Fruit fly (Drosophila melanogaster) whole organism, embryonic: ENCODE results near the gene mus201.

Source experiments
- Abd-B ChIP-seq: fragments of 200-800 bp; sonication (Bioruptor generic); optimal IDR thresholded peaks from 2 replicates; lab custom pipeline; 2018; ENCODE audit warnings: missing biosample characterization, mild to moderate bottlenecking, missing genetic modification characterization, moderate library complexity
- Bgb ChIP-seq: fragments of 200-800 bp; sonication (Bioruptor generic); IDR thresholded peaks from 2 replicates; pipeline ENCODE4 v1.3.6; 2022; ENCODE audit warnings: missing biosample characterization, missing genetic modification characterization; ENCODE audit not compliant: partially characterized antibody
- Blimp-1 ChIP-seq: fragments of 200-800 bp; sonication (Bioruptor generic); optimal IDR thresholded peaks from 3 replicates; lab custom pipeline; 2018; ENCODE audit warnings: missing biosample characterization, missing genetic modification characterization, mild to moderate bottlenecking, moderate library complexity, missing genetic modification reagents
- CG10267 ChIP-seq: fragments of 200-800 bp; sonication (Bioruptor generic); optimal IDR thresholded peaks from 2 replicates; lab custom pipeline; 2018; ENCODE audit warnings: missing biosample characterization, mild to moderate bottlenecking, missing genetic modification characterization, moderate library complexity
- CG11093 ChIP-seq: fragments of 200-800 bp; sonication (Bioruptor generic); IDR thresholded peaks from 3 replicates; pipeline ENCODE4 v1.3.6; 2022; ENCODE audit warnings: missing biosample characterization, missing genetic modification characterization
- CG11723 ChIP-seq: fragments of 200-800 bp; sonication (Bioruptor generic); optimal IDR thresholded peaks from 2 replicates; lab custom pipeline; 2017; ENCODE audit warnings: missing biosample characterization, mild to moderate bottlenecking, missing genetic modification characterization
- CG12071 ChIP-seq: fragments of 200-800 bp; sonication (Bioruptor generic); optimal IDR thresholded peaks from 3 replicates; lab custom pipeline; 2018; ENCODE audit warnings: missing biosample characterization, mild to moderate bottlenecking, missing genetic modification characterization
- CG12236 ChIP-seq: fragments of 200-800 bp; sonication (Bioruptor generic); optimal IDR thresholded peaks from 2 replicates; lab custom pipeline; 2016; ENCODE audit warnings: missing biosample characterization, missing genetic modification characterization
- CG15696 ChIP-seq: fragments of 200-800 bp; sonication (Bioruptor generic); optimal IDR thresholded peaks from 2 replicates; lab custom pipeline; 2019; ENCODE audit warnings: missing biosample characterization, mild to moderate bottlenecking, missing genetic modification characterization, moderate library complexity
- CG16779 ChIP-seq: fragments of 200-800 bp; sonication (Bioruptor generic); IDR thresholded peaks from 2 replicates; pipeline ENCODE4 v1.3.6; 2022; ENCODE audit warnings: missing biosample characterization, missing genetic modification characterization
- CG18262 ChIP-seq: fragments of 200-800 bp; optimal IDR thresholded peaks from 3 replicates; lab custom pipeline; 2019; ENCODE audit warnings: missing biosample characterization, mild to moderate bottlenecking, missing genetic modification characterization, moderate library complexity
- CG2202 ChIP-seq: fragments of 200-800 bp; sonication (Bioruptor generic); optimal IDR thresholded peaks from 2 replicates; lab custom pipeline; 2018; ENCODE audit warnings: missing biosample characterization, mild to moderate bottlenecking, missing genetic modification characterization
- CG30403 ChIP-seq: fragments of 200-800 bp; sonication (Bioruptor generic); optimal IDR thresholded peaks from 3 replicates; lab custom pipeline; 2016; ENCODE audit warnings: missing biosample characterization, missing genetic modification characterization
- CG30431 ChIP-seq: fragments of 200-800 bp; sonication (Bioruptor generic); optimal IDR thresholded peaks from 2 replicates; lab custom pipeline; 2017; ENCODE audit warnings: missing biosample characterization, missing genetic modification characterization
- CG31441 ChIP-seq: fragments of 200-800 bp; sonication (Bioruptor generic); IDR thresholded peaks from 2 replicates; pipeline ENCODE4 v1.3.6; 2022; ENCODE audit warnings: missing biosample characterization, missing genetic modification characterization
- CG34224 ChIP-seq: fragments of 200-800 bp; sonication (Bioruptor generic); IDR thresholded peaks from 3 replicates; pipeline ENCODE4 v1.3.6; 2022; ENCODE audit warnings: missing biosample characterization, missing genetic modification characterization; ENCODE audit not compliant: partially characterized antibody
- CG6175 ChIP-seq: fragments of 200-800 bp; sonication (Bioruptor generic); IDR thresholded peaks from 3 replicates; pipeline ENCODE4 v1.3.6; 2022; ENCODE audit warnings: missing biosample characterization, missing genetic modification characterization
- CG7786 ChIP-seq: fragments of 200-800 bp; sonication (Bioruptor generic); optimal IDR thresholded peaks from 2 replicates; lab custom pipeline; 2016; ENCODE audit warnings: missing biosample characterization, missing genetic modification characterization
- CG8290 ChIP-seq, 3 experiments: fragments of 200-800 bp; sonication (Bioruptor generic); optimal IDR thresholded peaks; 2 replicates each; lab custom pipeline; 2016 to 2019; ENCODE audit warnings: missing biosample characterization in 3 of 3, missing genetic modification characterization in 3 of 3, mild to moderate bottlenecking in 2 of 3, moderate library complexity in 1 of 3
- CG8924 ChIP-seq: fragments of 200-800 bp; optimal IDR thresholded peaks from 3 replicates; lab custom pipeline; 2019; ENCODE audit warnings: missing biosample characterization, mild to moderate bottlenecking, missing genetic modification characterization, moderate library complexity
- Doc2 ChIP-seq: fragments of 200-800 bp; sonication (Bioruptor generic); IDR thresholded peaks from 2 replicates; pipeline ENCODE4 v1.3.6; 2022; ENCODE audit warnings: missing biosample characterization, missing genetic modification characterization
- Max ChIP-seq: fragments of 200-800 bp; sonication (Bioruptor generic); optimal IDR thresholded peaks from 2 replicates; lab custom pipeline; 2016; ENCODE audit warnings: missing biosample characterization, mild to moderate bottlenecking, missing genetic modification characterization
- Nf-YB ChIP-seq: fragments of 200-800 bp; sonication (Bioruptor generic); optimal IDR thresholded peaks from 3 replicates; lab custom pipeline; 2019; ENCODE audit warnings: missing biosample characterization, mild to moderate bottlenecking, missing genetic modification characterization, moderate library complexity
- Opbp ChIP-seq: fragments of 200-800 bp; sonication (Bioruptor generic); IDR thresholded peaks from 3 replicates; pipeline ENCODE4 v1.3.6; 2022; ENCODE audit warnings: missing biosample characterization, missing genetic modification characterization; ENCODE audit not compliant: partially characterized antibody
- Rx ChIP-seq: fragments of 200-800 bp; sonication (Bioruptor generic); IDR thresholded peaks from 2 replicates; pipeline ENCODE4 v1.3.6; 2022; ENCODE audit warnings: missing biosample characterization, missing genetic modification characterization
- Scr ChIP-seq: fragments of 200-800 bp; sonication (Bioruptor generic); IDR thresholded peaks from 2 replicates; pipeline ENCODE4 v1.3.6; 2022; ENCODE audit warnings: missing biosample characterization, missing genetic modification characterization; ENCODE audit not compliant: partially characterized antibody
- Six4 ChIP-seq: fragments of 200-800 bp; sonication (Bioruptor generic); optimal IDR thresholded peaks from 2 replicates; lab custom pipeline; 2016; ENCODE audit warnings: missing biosample characterization, missing genetic modification characterization
- Sox100B ChIP-seq: fragments of 200-800 bp; sonication (Bioruptor generic); optimal IDR thresholded peaks from 3 replicates; lab custom pipeline; 2018; ENCODE audit warnings: missing biosample characterization, mild to moderate bottlenecking, missing genetic modification characterization
- Spps ChIP-seq: fragments of 200-800 bp; sonication (Bioruptor generic); optimal IDR thresholded peaks from 2 replicates; lab custom pipeline; 2018; ENCODE audit warnings: missing biosample characterization, mild to moderate bottlenecking, missing genetic modification characterization
- Tbp ChIP-seq: fragments of >200 bp; optimal IDR thresholded peaks from 2 replicates; lab custom pipeline; 2018; ENCODE audit warnings: missing biosample characterization, missing genetic modification characterization
- al ChIP-seq: fragments of 200-800 bp; sonication (Bioruptor generic); IDR thresholded peaks from 2 replicates; pipeline ENCODE4 v1.3.6; 2022; ENCODE audit warnings: missing biosample characterization, missing genetic modification characterization
- amos ChIP-seq: fragments of 200-800 bp; sonication (Bioruptor generic); IDR thresholded peaks from 2 replicates; pipeline ENCODE4 v1.3.6; 2022; ENCODE audit warnings: missing biosample characterization, missing genetic modification characterization; ENCODE audit not compliant: partially characterized antibody
- aop ChIP-seq: fragments of 200-800 bp; sonication (Bioruptor generic); IDR thresholded peaks from 2 replicates; pipeline ENCODE4 v1.3.6; 2022; ENCODE audit warnings: missing biosample characterization, missing genetic modification characterization
- bbx ChIP-seq: fragments of 200-800 bp; sonication (Bioruptor generic); IDR thresholded peaks from 2 replicates; pipeline ENCODE4 v1.3.6; 2022; ENCODE audit warnings: missing biosample characterization, missing genetic modification characterization; ENCODE audit not compliant: partially characterized antibody
- br ChIP-seq: fragments of >200 bp; optimal IDR thresholded peaks from 2 replicates; lab custom pipeline; 2017
- cg ChIP-seq: fragments of 200-800 bp; sonication (Bioruptor generic); optimal IDR thresholded peaks from 3 replicates; lab custom pipeline; 2019; ENCODE audit warnings: missing biosample characterization, mild to moderate bottlenecking, missing genetic modification characterization, moderate library complexity
- ewg ChIP-seq: fragments of 200-800 bp; sonication (Bioruptor generic); optimal IDR thresholded peaks from 3 replicates; lab custom pipeline; 2017; ENCODE audit warnings: mild to moderate bottlenecking, missing biosample characterization, missing genetic modification reagents, missing genetic modification characterization
- gcm ChIP-seq: fragments of 200-800 bp; sonication (Bioruptor generic); optimal IDR thresholded peaks from 2 replicates; lab custom pipeline; 2019; ENCODE audit warnings: missing biosample characterization, mild to moderate bottlenecking, missing genetic modification characterization, moderate library complexity
- gro ChIP-seq: fragments of 200-800 bp; sonication (Bioruptor generic); optimal IDR thresholded peaks from 2 replicates; lab custom pipeline; 2016; ENCODE audit warnings: missing biosample characterization, missing genetic modification characterization
- jing ChIP-seq: fragments of 200-800 bp; sonication (Bioruptor generic); optimal IDR thresholded peaks from 2 replicates; lab custom pipeline; 2018; ENCODE audit warnings: missing biosample characterization, mild to moderate bottlenecking, missing genetic modification characterization
- kah ChIP-seq: fragments of 200-800 bp; sonication (Bioruptor generic); optimal IDR thresholded peaks from 2 replicates; lab custom pipeline; 2018; ENCODE audit warnings: missing biosample characterization, mild to moderate bottlenecking, missing genetic modification characterization
- sim ChIP-seq: fragments of 200-800 bp; sonication (Bioruptor generic); IDR thresholded peaks from 2 replicates; pipeline ENCODE4 v1.3.6; 2022; ENCODE audit warnings: missing biosample characterization, missing genetic modification characterization
- sqz ChIP-seq: fragments of 200-800 bp; sonication (Bioruptor generic); optimal IDR thresholded peaks from 3 replicates; lab custom pipeline; 2018; ENCODE audit warnings: missing biosample characterization, mild to moderate bottlenecking, missing genetic modification characterization
- ttk ChIP-seq: fragments of 200-800 bp; sonication (Bioruptor generic); IDR thresholded peaks from 2 replicates; pipeline ENCODE4 v2.1.2; 2022; ENCODE audit warnings: missing biosample characterization, missing genetic modification characterization
- unpg ChIP-seq: fragments of 200-800 bp; sonication (Bioruptor generic); optimal IDR thresholded peaks from 3 replicates; lab custom pipeline; 2018; ENCODE audit warnings: missing biosample characterization, mild to moderate bottlenecking, missing genetic modification characterization, moderate library complexity
- z ChIP-seq: fragments of 200-800 bp; sonication (Bioruptor generic); IDR thresholded peaks from 3 replicates; pipeline ENCODE4 v1.3.6; 2022; ENCODE audit warnings: missing biosample characterization, missing genetic modification characterization
- zen ChIP-seq: fragments of 200-800 bp; sonication (Bioruptor generic); optimal IDR thresholded peaks from 3 replicates; lab custom pipeline; 2018; ENCODE audit warnings: missing biosample characterization, mild to moderate bottlenecking, missing genetic modification characterization, moderate library complexity

mus201 gene

dm6 chr2L:8463144-8464106, 25.5 kb downstream of the mus201 start, which contains the start of gene Agpat2 (continued):
- TF ChIP-seq Abd-B (GFP tag; lab: Kevin White, UChicago) (peak; percentile 71), Rx (GFP tag; lab: Robert Waterston, UW) (peak; percentile 46; the same call in 1 of the 2 replicates), al (no peak), Max (GFP tag; lab: Kevin White, UChicago) (peak; percentile 79), Six4 (GFP tag; lab: Kevin White, UChicago) (peak; percentile 79), CG18262 (peak; percentile 88), CG12236 (GFP tag; lab: Kevin White, UChicago) (peak; percentile 59), jing (GFP tag; lab: Kevin White, UChicago) (peak; percentile 67), br (no peak), Blimp-1 (GFP tag; lab: Kevin White, UChicago) (peak; percentile 86), unpg (GFP tag; lab: Kevin White, UChicago) (peak; percentile 86), sqz (GFP tag; lab: Kevin White, UChicago) (peak; percentile 64), CG11723 (GFP tag; lab: Kevin White, UChicago) (peak; percentile 64), gcm (GFP tag; lab: Kevin White, UChicago) (peak; percentile 83), CG15696 (tag; lab: Kevin White, UChicago) (peak; percentile 61), Opbp (GFP tag; lab: Robert Waterston, UW) (peak; percentile 12; the same call in 1 of the 3 replicates), kah (peak; percentile 47), CG31441 (GFP tag; lab: Robert Waterston, UW) (peak; percentile 88), CG8290 (GFP tag; optimal IDR thresholded peaks at IDR 0.05; lab: Kevin White, UChicago) (peak; percentile 59), CG8290 (tag; optimal IDR thresholded peaks at IDR 0.05; lab: Kevin White, UChicago) (peak in 1 of 2 experiments; percentile 58), CG16779 (GFP tag; lab: Robert Waterston, UW) (no peak), Spps (tag; lab: Kevin White, UChicago) (peak; percentile 74), Bgb (no peak), aop (GFP tag; lab: Robert Waterston, UW) (peak; percentile 58; the same call in 1 of the 2 replicates), bbx (GFP tag; lab: Robert Waterston, UW) (no peak), cg (peak; percentile 23), CG7786 (GFP tag; lab: Kevin White, UChicago) (peak; percentile 80), CG8924 (tag; lab: Kevin White, UChicago) (peak; percentile 84), CG34224 (GFP tag; lab: Robert Waterston, UW) (no peak), z (GFP tag; lab: Robert Waterston, UW) (no peak), gro (peak; percentile 69), CG30431 (peak; percentile 74), ttk (GFP tag; lab: Robert Waterston, UW) (peak; percentile 67), Scr (GFP tag; lab: Robert Waterston, UW) (no peak), ewg (GFP tag; lab: Kevin White, UChicago) (peak; percentile 76), Doc2 (GFP tag; lab: Robert Waterston, UW) (peak; percentile 30; the same call in 1 of the 2 replicates), Sox100B (GFP tag; lab: Kevin White, UChicago) (peak; percentile 75), Tbp (no peak), CG12071 (GFP tag; lab: Kevin White, UChicago) (peak; percentile 70), CG2202 (tag; lab: Kevin White, UChicago) (peak; percentile 69), CG10267 (tag; lab: Kevin White, UChicago) (peak; percentile 80), CG30403 (GFP tag; lab: Kevin White, UChicago) (peak; percentile 90), CG11093 (GFP tag; lab: Robert Waterston, UW) (peak; percentile 45; the same call in 1 of the 3 replicates), Nf-YB (peak; percentile 66), amos (peak; percentile 5; the same call in 1 of the 2 replicates), sim (GFP tag; lab: Robert Waterston, UW) (0 out of 2 replicates have a peak, but pooled peaks have one; percentile 61), zen (tag; lab: Kevin White, UChicago) (peak; percentile 74), CG6175 (GFP tag; lab: Robert Waterston, UW) (no peak)
